Fruit fly (Drosophila melanogaster) Kc167 (cell line): ENCODE measurements around the gene Usp30.

ENCODE experiments used
- Sin3A ChIP-seq: fragments of >200 bp; optimal IDR thresholded peaks from 2 replicates; lab custom pipeline; 2018; ENCODE audit warnings: missing external identifiers
- psq ChIP-seq: fragments of >200 bp; optimal IDR thresholded peaks from 2 replicates; lab custom pipeline; 2017; ENCODE audit warnings: missing external identifiers
- ttk ChIP-seq: sonication (Bioruptor generic); optimal IDR thresholded peaks from 2 replicates; lab custom pipeline; 2017; ENCODE audit warnings: missing external identifiers

- TF ChIP-seq ttk (lab: Kevin White, UChicago), result no peak
- no peak for TF ChIP-seq Sin3A (lab: Kevin White, UChicago)
- TF ChIP-seq psq (lab: Kevin White, UChicago), result no peak
Observed at dm6 chrX:5917310-5917988, 37.9 kb upstream of the Usp30 start.
